Worm (Caenorhabditis elegans): ENCODE measurements around the gene B0554.4.

- no peak for TF ChIP-seq lin-39 (tag; optimal IDR thresholded peaks at IDR 0.05)
- TF ChIP-seq nhr-237 (tag; optimal IDR thresholded peaks at IDR 0.05) = no peak
- no peak for TF ChIP-seq egl-27 (tag; optimal IDR thresholded peaks at IDR 0.05)
- no peak for TF ChIP-seq nhr-12 (tag; optimal IDR thresholded peaks at IDR 0.05)
- TF ChIP-seq unc-55 (GFP tag; optimal IDR thresholded peaks at IDR 0.05) = no peak
These were observed 44.4 kb upstream of the B0554.4 start for ce11 chrV:384511-384910.

Data from whole organism, L2 larva.